Fruit fly (Drosophila melanogaster) Kc167 (cell line): ENCODE data around the gene Usp47.

ENCODE experiments used
- Myc ChIP-seq: fragments of >200 bp; optimal IDR thresholded peaks from 2 replicates; lab custom pipeline; 2017; ENCODE audit warnings: missing external identifiers
- h ChIP-seq: fragments of >200 bp; optimal IDR thresholded peaks from 3 replicates; lab custom pipeline; 2018; ENCODE audit warnings: missing external identifiers
- insv ChIP-seq: fragments of >200 bp; optimal IDR thresholded peaks from 3 replicates; lab custom pipeline; 2018; ENCODE audit warnings: missing external identifiers
- psq ChIP-seq: fragments of >200 bp; optimal IDR thresholded peaks from 2 replicates; lab custom pipeline; 2017; ENCODE audit warnings: missing external identifiers
- ttk ChIP-seq: sonication (Bioruptor generic); optimal IDR thresholded peaks from 2 replicates; lab custom pipeline; 2017; ENCODE audit warnings: missing external identifiers

DNA sequence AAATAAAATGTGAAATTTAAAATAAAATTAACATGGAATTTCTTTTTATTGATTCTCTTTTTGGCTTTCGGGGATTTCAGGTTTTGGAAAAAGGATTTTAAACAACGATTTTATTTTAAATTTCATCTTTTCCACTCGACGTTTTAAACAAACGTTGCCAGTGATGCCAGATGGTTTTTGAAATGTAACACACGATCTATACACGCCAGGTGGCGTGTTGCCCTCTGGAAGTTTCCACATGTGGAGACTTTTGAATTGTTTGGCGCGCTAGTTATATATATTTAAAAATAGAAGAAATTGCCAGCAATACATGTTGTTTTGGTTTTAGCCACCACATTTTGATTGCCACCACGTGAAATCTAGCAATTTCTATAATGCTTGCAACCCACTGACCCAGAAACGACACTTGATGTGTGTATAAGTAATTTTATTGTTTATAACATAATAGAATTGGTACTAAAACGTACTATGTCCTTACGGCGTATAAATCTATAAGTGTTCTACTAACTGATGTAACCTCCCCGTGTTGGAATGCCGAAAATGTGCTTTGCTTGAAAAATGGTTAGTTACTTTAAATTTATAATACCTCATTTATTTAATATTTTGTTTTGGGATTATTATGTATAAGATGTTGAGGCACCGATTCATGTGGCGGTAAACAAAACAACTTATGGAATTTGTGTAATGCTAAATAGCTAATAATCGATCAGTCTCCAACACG is 3.0 kb upstream of the Usp47 start:
- TF ChIP-seq Myc (no peak), h (lab: Kevin White, UChicago) (no peak), ttk (lab: Kevin White, UChicago) (no peak), psq (lab: Kevin White, UChicago) (no peak), insv (lab: Kevin White, UChicago) (no peak)
